Fruit fly (Drosophila melanogaster): Measurements from ENCODE around the gene CG14210.

CG14210 gene

DNA sequence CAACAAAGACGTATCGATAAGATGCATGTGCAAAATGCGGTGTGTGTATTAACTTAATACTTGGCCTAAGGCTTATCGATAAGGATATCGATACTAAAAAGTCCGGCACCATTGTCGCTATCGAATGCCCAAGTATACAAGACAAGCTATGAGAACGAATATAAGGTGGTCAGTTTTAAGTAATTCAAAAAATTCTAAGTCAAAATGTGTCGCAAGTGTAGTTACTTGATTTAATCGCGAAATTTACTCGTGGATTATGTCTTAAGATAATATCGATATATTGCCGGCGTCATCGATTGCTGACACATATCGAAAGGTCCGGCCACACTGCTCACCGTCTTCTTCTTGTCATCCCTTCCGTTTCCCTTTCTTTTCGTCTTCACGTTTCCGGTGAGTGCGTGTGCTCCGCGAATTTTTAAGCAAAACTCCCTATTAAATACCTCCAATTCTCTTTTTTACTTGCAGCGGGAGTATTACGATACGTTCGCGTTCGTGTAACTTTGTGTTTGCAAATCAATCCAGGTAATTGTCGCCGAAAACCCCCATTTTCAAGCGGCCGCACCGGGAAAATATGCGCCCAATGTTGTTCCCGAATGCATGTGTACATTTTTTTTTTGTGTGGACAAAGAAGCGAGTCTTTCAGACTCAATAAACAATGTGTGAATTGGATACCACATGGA is 18.2 kb upstream of the CG14210 start, which contains the start of gene RpS10b (continued):
- TF ChIP-seq CG9876 (GFP tag; optimal IDR thresholded peaks at IDR 0.05) (peak; percentile 89), CG14965 (GFP tag; optimal IDR thresholded peaks at IDR 0.05; ENCODE audit: borderline replicate concordance) (peak; percentile 68), ac (GFP tag; optimal IDR thresholded peaks at IDR 0.05) (peak; percentile 93), CG7839 (tag; optimal IDR thresholded peaks at IDR 0.05) (peak; percentile 83), CG9215 (GFP tag; IDR thresholded peaks at IDR 0.05) (peak; percentile 42), CG10462 (GFP tag; optimal IDR thresholded peaks at IDR 0.05) (peak; percentile 54), Dek (tag; optimal IDR thresholded peaks at IDR 0.05) (peak; percentile 56), odd (GFP tag; optimal IDR thresholded peaks at IDR 0.05) (peak; percentile 97), Elba2 (GFP tag; optimal IDR thresholded peaks at IDR 0.05) (peak; percentile 86), HLHmδ (GFP tag; optimal IDR thresholded peaks at IDR 0.05) (peak; percentile 98), bsh (GFP tag; optimal IDR thresholded peaks at IDR 0.05) (peak; percentile 65 to 71), pros (GFP tag; optimal IDR thresholded peaks at IDR 0.05) (peak; percentile 54), CG8924 (tag; optimal IDR thresholded peaks at IDR 0.05) (peak; percentile 72), disco-r (GFP tag; optimal IDR thresholded peaks at IDR 0.05) (peak; percentile 93), CG1603 (tag; optimal IDR thresholded peaks at IDR 0.05) (peak; percentile 82), Sry-δ (GFP tag; optimal IDR thresholded peaks at IDR 0.05) (peak; percentile 95), NfI (GFP tag; optimal IDR thresholded peaks at IDR 0.05) (peak; percentile 95), jigr1 (GFP tag; IDR thresholded peaks at IDR 0.05) (no peak), gce (GFP tag; IDR thresholded peaks at IDR 0.05) (peak; percentile 87), pzg (GFP tag; optimal IDR thresholded peaks at IDR 0.05) (peak; percentile 82), h (optimal IDR thresholded peaks at IDR 0.05) (no peak), Doc3 (GFP tag; IDR thresholded peaks at IDR 0.05; ENCODE audit: partially characterized antibody) (peak; percentile 89), Med (GFP tag) (peak; percentile 99), ATbp (GFP tag; optimal IDR thresholded peaks at IDR 0.05) (peak; percentile 92), Ravus (GFP tag; IDR thresholded peaks at IDR 0.05) (no peak), Aef1 (GFP tag; IDR thresholded peaks at IDR 0.05) (no peak), HmgD (GFP tag; optimal IDR thresholded peaks at IDR 0.05) (peak; percentile 80), CG11247 (GFP tag; IDR thresholded peaks at IDR 0.05) (peak; percentile 69), TFAM (GFP tag; optimal IDR thresholded peaks at IDR 0.05) (peak; percentile 68), PHDP (tag; optimal IDR thresholded peaks at IDR 0.05) (peak; percentile 86), Mes4 (GFP tag; optimal IDR thresholded peaks at IDR 0.05) (peak; percentile 98), CG18476 (GFP tag; optimal IDR thresholded peaks at IDR 0.05) (peak; percentile 70), lmd (GFP tag; IDR thresholded peaks at IDR 0.05) (peak; percentile 65), CG12299 (tag; optimal IDR thresholded peaks at IDR 0.05) (peak; percentile 83), CG4730 (GFP tag; IDR thresholded peaks at IDR 0.05) (0 out of 2 replicates have a peak, but pooled peaks have one; percentile 25), CTCF (GFP tag; optimal IDR thresholded peaks at IDR 0.05) (peak; percentile 69), nau (GFP tag; optimal IDR thresholded peaks at IDR 0.05) (peak; percentile 96), CG31441 (GFP tag; IDR thresholded peaks at IDR 0.05) (peak; percentile 85), CG7745 (tag; optimal IDR thresholded peaks at IDR 0.05) (peak; percentile 44), CG1602 (GFP tag; optimal IDR thresholded peaks at IDR 0.05) (peak; percentile 40), cas (GFP tag; IDR thresholded peaks at IDR 0.05) (no peak), zfh1 (GFP tag; IDR thresholded peaks at IDR 0.05) (peak; percentile 86), abd-A (tag; optimal IDR thresholded peaks at IDR 0.05) (no peak), row (GFP tag; IDR thresholded peaks at IDR 0.05) (peak; percentile 55), CG17186 (GFP tag; optimal IDR thresholded peaks at IDR 0.05) (peak; percentile 91), slou (GFP tag; optimal IDR thresholded peaks at IDR 0.05) (peak; percentile 78), CG1792 (GFP tag; optimal IDR thresholded peaks at IDR 0.05) (peak; percentile 89), bbx (GFP tag; IDR thresholded peaks at IDR 0.05; ENCODE audit: partially characterized antibody) (peak; percentile 88), kay (GFP tag; optimal IDR thresholded peaks at IDR 0.05) (peak; percentile 38), CG11093 (GFP tag; IDR thresholded peaks at IDR 0.05) (no peak), fru (optimal IDR thresholded peaks at IDR 0.05) (no peak)

Data from whole organism, embryonic.